Worm (Caenorhabditis elegans) whole organism, mixed stage, embryonic: ENCODE measurements around the gene gly-7.

ENCODE experiments used
- blmp-1 ChIP-seq: fragments of 150-350 bp; optimal IDR thresholded peaks from 2 replicates; lab custom pipeline; 2014; ENCODE audit warnings: missing biosample characterization, missing genetic modification characterization
- ceh-83 ChIP-seq: fragments of 200-800 bp; sonication (Bioruptor generic); optimal IDR thresholded peaks from 2 replicates; lab custom pipeline; 2018; ENCODE audit warnings: mild to moderate bottlenecking, missing genetic modification characterization, missing compliant biosample characterization
- cnd-1 ChIP-seq: fragments of 200-800 bp; sonication (Bioruptor generic); optimal IDR thresholded peaks from 2 replicates; lab custom pipeline; 2018; ENCODE audit warnings: mild to moderate bottlenecking, missing genetic modification characterization, missing compliant biosample characterization
- elt-1 ChIP-seq: sonication (generic microtip); optimal IDR thresholded peaks from 2 replicates; lab custom pipeline; 2017; ENCODE audit warnings: missing genetic modification characterization, mild to moderate bottlenecking, missing compliant biosample characterization, antibody characterized with exemption, moderate library complexity, borderline replicate concordance; ENCODE audit not compliant: insufficient read depth
- lin-13 ChIP-seq: fragments of 150-350 bp; optimal IDR thresholded peaks from 2 replicates; lab custom pipeline; 2014; ENCODE audit warnings: missing biosample characterization, missing genetic modification characterization
- nhr-12 ChIP-seq: fragments of 150-350 bp; optimal IDR thresholded peaks from 2 replicates; lab custom pipeline; 2014; ENCODE audit warnings: missing biosample characterization, missing genetic modification characterization
- nhr-76 ChIP-seq: sonication (generic microtip); optimal IDR thresholded peaks from 2 replicates; lab custom pipeline; 2017; ENCODE audit warnings: missing biosample characterization, missing genetic modification characterization
- pha-4 ChIP-seq: fragments of 150-350 bp; optimal IDR thresholded peaks from 2 replicates; lab custom pipeline; 2018; ENCODE audit warnings: missing biosample characterization, missing genetic modification reagents, missing genetic modification characterization
- snpc-4 ChIP-seq: fragments of 150-350 bp; optimal IDR thresholded peaks from 2 replicates; lab custom pipeline; 2014; ENCODE audit warnings: missing biosample characterization, missing genetic modification characterization
- sptf-1 ChIP-seq: sonication (generic microtip); optimal IDR thresholded peaks from 2 replicates; lab custom pipeline; 2017; ENCODE audit warnings: mild to moderate bottlenecking, missing genetic modification characterization, moderate library complexity, missing compliant biosample characterization
- unc-39 ChIP-seq: fragments of 150-350 bp; optimal IDR thresholded peaks from 2 replicates; lab custom pipeline; 2014; ENCODE audit warnings: missing biosample characterization, missing genetic modification characterization
- ztf-11 ChIP-seq: fragments of 150-350 bp; optimal IDR thresholded peaks from 2 replicates; lab custom pipeline; 2014; ENCODE audit warnings: missing biosample characterization, missing genetic modification characterization

- TF ChIP-seq ceh-83 (GFP tag; lab: Kevin White, UChicago) (no peak), lin-13 (no peak), nhr-12 (no peak), unc-39 (tag; lab: Kevin White, UChicago) (no peak), nhr-76 (no peak), sptf-1 (tag; lab: Kevin White, UChicago) (no peak), cnd-1 (tag; lab: Kevin White, UChicago) (no peak), pha-4 (tag; lab: Kevin White, UChicago) (no peak), elt-1 (tag; lab: Kevin White, UChicago) (no peak), ztf-11 (no peak), snpc-4 (no peak), blmp-1 (tag; lab: Kevin White, UChicago) (no peak)
These were observed 41.8 kb upstream of the gly-7 start for ce11 chrV:1862954-1863353.
